Fruit fly (Drosophila melanogaster) whole organism, prepupa: Measurements from ENCODE around the gene CG31917.

ENCODE experiments used
- Blimp-1 ChIP-seq: fragments of 200-800 bp; sonication (Bioruptor generic); optimal IDR thresholded peaks from 3 replicates; lab custom pipeline; 2017; ENCODE audit warnings: missing biosample characterization, missing genetic modification characterization, mild to moderate bottlenecking, moderate library complexity, missing genetic modification reagents
- CG10631 ChIP-seq: fragments of 200-800 bp; sonication (Bioruptor generic); optimal IDR thresholded peaks from 2 replicates; lab custom pipeline; 2016; ENCODE audit warnings: missing biosample characterization, missing genetic modification characterization
- CG10669 ChIP-seq: fragments of 200-800 bp; sonication (Bioruptor generic); optimal IDR thresholded peaks from 3 replicates; lab custom pipeline; 2018; ENCODE audit warnings: missing biosample characterization, mild to moderate bottlenecking, missing genetic modification characterization, moderate library complexity
- CG11294 ChIP-seq: fragments of 200-800 bp; sonication (Bioruptor generic); IDR thresholded peaks from 2 replicates; pipeline ENCODE4 v1.3.6; 2022; ENCODE audit warnings: missing biosample characterization, missing genetic modification characterization
- CG11762 ChIP-seq: fragments of 200-800 bp; sonication (Bioruptor generic); optimal IDR thresholded peaks from 3 replicates; lab custom pipeline; 2016; ENCODE audit warnings: missing biosample characterization, missing genetic modification characterization; ENCODE audit not compliant: insufficient read depth
- CG11902 ChIP-seq: fragments of 200-800 bp; sonication (Bioruptor generic); optimal IDR thresholded peaks from 3 replicates; lab custom pipeline; 2016; ENCODE audit warnings: missing biosample characterization, missing genetic modification characterization
- CG15336 ChIP-seq: fragments of 200-800 bp; sonication (Bioruptor generic); IDR thresholded peaks from 2 replicates; pipeline ENCODE4 v1.3.6; 2022; ENCODE audit warnings: missing biosample characterization, missing genetic modification characterization
- CG1621 ChIP-seq: fragments of 200-800 bp; sonication (Bioruptor generic); optimal IDR thresholded peaks from 3 replicates; lab custom pipeline; 2018; ENCODE audit warnings: missing biosample characterization, mild to moderate bottlenecking, missing genetic modification characterization
- CG16779 ChIP-seq: fragments of 200-800 bp; sonication (Bioruptor generic); optimal IDR thresholded peaks from 3 replicates; lab custom pipeline; 2017; ENCODE audit warnings: missing biosample characterization, mild to moderate bottlenecking, missing genetic modification characterization
- CG3032 ChIP-seq: fragments of 200-800 bp; optimal IDR thresholded peaks from 2 replicates; lab custom pipeline; 2019; ENCODE audit warnings: missing biosample characterization, mild to moderate bottlenecking, missing genetic modification characterization, moderate library complexity
- CG31627 ChIP-seq: fragments of 200-800 bp; sonication (Bioruptor generic); optimal IDR thresholded peaks from 3 replicates; lab custom pipeline; 2016; ENCODE audit warnings: missing biosample characterization, missing genetic modification characterization
- CG32006 ChIP-seq: fragments of 200-800 bp; sonication (Bioruptor generic); optimal IDR thresholded peaks from 3 replicates; lab custom pipeline; 2017; ENCODE audit warnings: missing biosample characterization, mild to moderate bottlenecking, missing genetic modification characterization
- CG3919 ChIP-seq: fragments of 200-800 bp; sonication (Bioruptor generic); optimal IDR thresholded peaks from 3 replicates; lab custom pipeline; 2016; ENCODE audit warnings: missing biosample characterization, missing genetic modification characterization
- CG6163 ChIP-seq: fragments of 200-800 bp; sonication (Bioruptor generic); IDR thresholded peaks from 3 replicates; pipeline ENCODE4 v1.3.6; 2022; ENCODE audit warnings: missing biosample characterization, missing genetic modification characterization
- CG6792 ChIP-seq: fragments of 200-800 bp; sonication (Bioruptor generic); optimal IDR thresholded peaks from 3 replicates; lab custom pipeline; 2016; ENCODE audit warnings: missing biosample characterization, missing genetic modification characterization
- CG6854 ChIP-seq: fragments of 200-800 bp; sonication (Bioruptor generic); optimal IDR thresholded peaks from 2 replicates; lab custom pipeline; 2017; ENCODE audit warnings: missing biosample characterization, mild to moderate bottlenecking, missing genetic modification characterization
- CG8119 ChIP-seq: fragments of 200-800 bp; sonication (Bioruptor generic); IDR thresholded peaks from 3 replicates; pipeline ENCODE4 v1.3.6; 2022; ENCODE audit warnings: missing biosample characterization, missing genetic modification characterization
- CG8319 ChIP-seq: fragments of 200-800 bp; sonication (Bioruptor generic); optimal IDR thresholded peaks from 3 replicates; lab custom pipeline; 2016; ENCODE audit warnings: missing biosample characterization, missing genetic modification characterization
- CG8632 ChIP-seq: fragments of 200-800 bp; sonication (Bioruptor generic); optimal IDR thresholded peaks from 3 replicates; lab custom pipeline; 2016; ENCODE audit warnings: missing biosample characterization, missing genetic modification characterization
- CG9139 ChIP-seq: fragments of 200-800 bp; sonication (Bioruptor generic); optimal IDR thresholded peaks from 3 replicates; lab custom pipeline; 2017; ENCODE audit warnings: missing biosample characterization, mild to moderate bottlenecking, missing genetic modification characterization
- Eip78C ChIP-seq: fragments of 200-800 bp; sonication (Bioruptor generic); peaks from one replicate; lab custom pipeline; 2016; ENCODE audit warnings: missing biosample characterization, missing genetic modification characterization
- Eip93F ChIP-seq: fragments of 200-800 bp; sonication (Bioruptor generic); optimal IDR thresholded peaks from 2 replicates; lab custom pipeline; 2016; ENCODE audit warnings: missing biosample characterization, mild to moderate bottlenecking, missing genetic modification characterization
- Ets21C ChIP-seq: fragments of 200-800 bp; sonication (Bioruptor generic); optimal IDR thresholded peaks from 3 replicates; lab custom pipeline; 2016; ENCODE audit warnings: missing biosample characterization, missing genetic modification characterization
- Ets96B ChIP-seq: fragments of 200-800 bp; optimal IDR thresholded peaks from 2 replicates; lab custom pipeline; 2019; ENCODE audit warnings: missing biosample characterization, mild to moderate bottlenecking, missing genetic modification characterization, moderate library complexity
- Gug ChIP-seq: fragments of 200-800 bp; sonication (Bioruptor generic); IDR thresholded peaks from 2 replicates; pipeline ENCODE4 v1.3.6; 2022; ENCODE audit warnings: missing biosample characterization, missing genetic modification characterization
- Hr38 ChIP-seq: sonication (Bioruptor generic); optimal IDR thresholded peaks from 2 replicates; lab custom pipeline; 2016; ENCODE audit warnings: missing biosample characterization, missing genetic modification characterization
- Hr4 ChIP-seq: fragments of 200-800 bp; sonication (Bioruptor generic); optimal IDR thresholded peaks from 3 replicates; lab custom pipeline; 2016; ENCODE audit warnings: missing biosample characterization, missing genetic modification characterization
- Lpt ChIP-seq: fragments of 200-800 bp; sonication (Bioruptor generic); optimal IDR thresholded peaks from 3 replicates; lab custom pipeline; 2016; ENCODE audit warnings: missing biosample characterization, missing genetic modification characterization
- Met ChIP-seq: fragments of 200-800 bp; sonication (Bioruptor generic); optimal IDR thresholded peaks from 3 replicates; lab custom pipeline; 2016; ENCODE audit warnings: missing biosample characterization, missing genetic modification characterization
- OdsH ChIP-seq: fragments of 200-800 bp; sonication (Bioruptor generic); optimal IDR thresholded peaks from 3 replicates; lab custom pipeline; 2016; ENCODE audit warnings: missing biosample characterization, missing genetic modification characterization
- Smox ChIP-seq: fragments of 200-800 bp; sonication (Bioruptor generic); optimal IDR thresholded peaks from 3 replicates; lab custom pipeline; 2016; ENCODE audit warnings: missing biosample characterization, missing genetic modification characterization
- Sox102F ChIP-seq: fragments of 200-800 bp; sonication (Bioruptor generic); optimal IDR thresholded peaks from 2 replicates; lab custom pipeline; 2016; ENCODE audit warnings: missing biosample characterization, mild to moderate bottlenecking, missing genetic modification characterization
- Sox14 ChIP-seq: fragments of 200-800 bp; sonication (Bioruptor generic); optimal IDR thresholded peaks from 3 replicates; lab custom pipeline; 2016; ENCODE audit warnings: missing biosample characterization, missing genetic modification characterization
- Sox15 ChIP-seq: fragments of 200-800 bp; sonication (Bioruptor generic); optimal IDR thresholded peaks from 3 replicates; lab custom pipeline; 2016; ENCODE audit warnings: missing biosample characterization, missing genetic modification characterization
- achi ChIP-seq: fragments of 200-800 bp; sonication (Bioruptor generic); optimal IDR thresholded peaks from 3 replicates; lab custom pipeline; 2016; ENCODE audit warnings: missing biosample characterization, missing genetic modification characterization
- acj6 ChIP-seq: fragments of 200-800 bp; sonication (Bioruptor generic); optimal IDR thresholded peaks from 3 replicates; lab custom pipeline; 2016; ENCODE audit warnings: missing biosample characterization, missing genetic modification characterization
- cyc ChIP-seq: fragments of 200-800 bp; sonication (Bioruptor generic); optimal IDR thresholded peaks from 3 replicates; lab custom pipeline; 2016; ENCODE audit warnings: missing biosample characterization, missing genetic modification characterization
- dsx ChIP-seq: fragments of 200-800 bp; optimal IDR thresholded peaks from 3 replicates; lab custom pipeline; 2019; ENCODE audit warnings: missing biosample characterization, mild to moderate bottlenecking, missing genetic modification characterization, moderate library complexity; ENCODE audit not compliant: poor library complexity, severe bottlenecking
- eg ChIP-seq: fragments of 200-800 bp; sonication (Bioruptor generic); IDR thresholded peaks from 3 replicates; pipeline ENCODE4 v1.3.6; 2022; ENCODE audit warnings: missing biosample characterization, missing genetic modification characterization
- esn ChIP-seq: fragments of 200-800 bp; sonication (Bioruptor generic); optimal IDR thresholded peaks from 2 replicates; lab custom pipeline; 2016; ENCODE audit warnings: missing biosample characterization, mild to moderate bottlenecking, missing genetic modification characterization, moderate library complexity
- fd59A ChIP-seq: fragments of 200-800 bp; sonication (Bioruptor generic); optimal IDR thresholded peaks from 2 replicates; lab custom pipeline; 2017; ENCODE audit warnings: missing biosample characterization, mild to moderate bottlenecking, missing genetic modification characterization, missing genetic modification reagents
- fd85E ChIP-seq: fragments of 200-800 bp; sonication (Bioruptor generic); optimal IDR thresholded peaks from 3 replicates; lab custom pipeline; 2016; ENCODE audit warnings: missing biosample characterization, missing genetic modification characterization
- fkh ChIP-seq: fragments of 200-800 bp; sonication (Bioruptor generic); optimal IDR thresholded peaks from 3 replicates; lab custom pipeline; 2017; ENCODE audit warnings: missing biosample characterization, mild to moderate bottlenecking, missing genetic modification characterization, moderate library complexity
- lz ChIP-seq: fragments of 200-800 bp; sonication (Bioruptor generic); optimal IDR thresholded peaks from 3 replicates; lab custom pipeline; 2016; ENCODE audit warnings: missing biosample characterization, missing genetic modification characterization
- pdm3 ChIP-seq: fragments of 200-800 bp; sonication (Bioruptor generic); optimal IDR thresholded peaks from 3 replicates; lab custom pipeline; 2016; ENCODE audit warnings: missing biosample characterization, missing genetic modification characterization
- salr ChIP-seq, 2 experiments: fragments of 200-800 bp; sonication (Bioruptor generic); optimal IDR thresholded peaks; 3 replicates each; lab custom pipeline; 2016 to 2018; ENCODE audit warnings: missing biosample characterization in 2 of 2, missing genetic modification characterization in 2 of 2, mild to moderate bottlenecking in 1 of 2
- spab ChIP-seq: fragments of 200-800 bp; sonication (Bioruptor generic); optimal IDR thresholded peaks from 2 replicates; lab custom pipeline; 2017; ENCODE audit warnings: missing biosample characterization, mild to moderate bottlenecking, missing genetic modification characterization, missing genetic modification reagents
- ss ChIP-seq, 2 experiments: fragments of 200-800 bp; sonication (Bioruptor generic); optimal IDR thresholded peaks; 2 replicates in 1 of 2; 3 replicates in 1 of 2; lab custom pipeline; 2017 to 2018; ENCODE audit warnings: mild to moderate bottlenecking in 2 of 2, missing biosample characterization in 2 of 2, missing genetic modification characterization in 2 of 2, moderate library complexity in 1 of 2
- svp ChIP-seq: fragments of 200-800 bp; sonication (Bioruptor generic); peaks from one replicate; lab custom pipeline; 2016; ENCODE audit warnings: missing biosample characterization, missing genetic modification characterization
- topi ChIP-seq: fragments of 200-800 bp; sonication (Bioruptor generic); optimal IDR thresholded peaks from 3 replicates; lab custom pipeline; 2016; ENCODE audit warnings: missing biosample characterization, missing genetic modification characterization
- vri ChIP-seq: fragments of 200-800 bp; sonication (Bioruptor generic); optimal IDR thresholded peaks from 3 replicates; lab custom pipeline; 2016; ENCODE audit warnings: missing biosample characterization, mild to moderate bottlenecking, missing genetic modification characterization

The CG31917 gene

DNA sequence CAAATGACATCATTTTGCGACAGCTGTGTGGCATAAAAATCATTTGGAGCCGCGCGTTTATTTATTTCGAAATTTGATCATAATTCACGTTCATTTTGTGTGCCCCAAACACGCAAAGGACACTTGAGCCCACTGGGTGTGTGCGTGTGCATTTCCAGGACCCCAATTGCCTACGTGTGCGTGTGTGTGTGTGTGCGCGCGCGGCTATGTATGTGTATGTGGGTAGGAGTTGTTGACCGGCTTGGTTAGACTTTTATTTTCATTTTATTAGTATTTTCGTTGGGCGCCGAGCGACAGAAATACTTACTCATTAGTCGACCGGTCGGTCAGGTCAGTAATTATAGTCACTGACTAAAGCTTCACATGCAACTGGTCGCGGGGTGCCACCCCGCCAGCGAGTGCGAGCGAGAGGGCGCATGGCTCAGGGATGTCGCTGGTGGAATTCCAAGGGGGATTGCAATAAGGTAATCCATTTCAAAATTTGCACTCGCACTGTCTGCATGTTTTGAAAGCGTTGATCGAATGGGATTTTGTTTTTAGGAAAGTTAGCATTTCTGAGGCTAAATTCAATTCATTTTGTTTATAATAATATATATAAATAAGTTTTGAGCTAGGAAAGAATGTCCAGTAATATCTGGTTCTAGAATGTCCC, 33.0 kb upstream of the CG31917 start:
- TF ChIP-seq topi (GFP tag; lab: Kevin White, UChicago) = peak; percentile 62
- peak; percentile 72 for TF ChIP-seq achi (GFP tag; lab: Kevin White, UChicago)
- peak; percentile 86 for TF ChIP-seq CG6163 (GFP tag; lab: Robert Waterston, UW)
- peak; percentile 80 for TF ChIP-seq pdm3 (GFP tag; lab: Kevin White, UChicago)
- peak; percentile 78 for TF ChIP-seq Lpt
- no peak for TF ChIP-seq vri (GFP tag; lab: Kevin White, UChicago)
- peak; percentile 61 for TF ChIP-seq Sox14 (GFP tag; lab: Kevin White, UChicago)
- no peak for TF ChIP-seq Hr38 (GFP tag; lab: Kevin White, UChicago)
- peak; percentile 74 for TF ChIP-seq CG8119 (GFP tag; lab: Robert Waterston, UW)
- peak; percentile 77 for TF ChIP-seq acj6 (GFP tag; lab: Kevin White, UChicago)
- TF ChIP-seq fkh (GFP tag; lab: Kevin White, UChicago) = no peak
- TF ChIP-seq CG15336 (GFP tag; lab: Robert Waterston, UW) = peak; percentile 67
- peak; percentile 75 for TF ChIP-seq Eip78C (GFP tag; lab: Kevin White, UChicago)
- TF ChIP-seq Hr4 (GFP tag; lab: Kevin White, UChicago) = peak; percentile 79
- TF ChIP-seq CG11902 (GFP tag; lab: Kevin White, UChicago) = peak; percentile 45
- peak; percentile 79 for TF ChIP-seq CG10631 (GFP tag; lab: Kevin White, UChicago)
- peak; percentile 57 for TF ChIP-seq Gug (GFP tag; lab: Robert Waterston, UW)
- peak; percentile 59 for TF ChIP-seq CG3032 (tag; lab: Kevin White, UChicago)
- TF ChIP-seq salr (GFP tag; optimal IDR thresholded peaks at IDR 0.05; lab: Kevin White, UChicago) = peak; percentile 45 to 52
- peak; percentile 8 for TF ChIP-seq fd59A (GFP tag; lab: Kevin White, UChicago)
- peak; percentile 49 for TF ChIP-seq CG1621
- peak; percentile 73 for TF ChIP-seq CG31627 (GFP tag; lab: Kevin White, UChicago)
- TF ChIP-seq spab (GFP tag; lab: Kevin White, UChicago) = peak; percentile 50
- peak; percentile 10 for TF ChIP-seq Eip93F (GFP tag; lab: Kevin White, UChicago)
- no peak for TF ChIP-seq fd85E (GFP tag; lab: Kevin White, UChicago)
- peak; percentile 28 for TF ChIP-seq CG8319 (GFP tag; lab: Kevin White, UChicago)
- TF ChIP-seq CG8632 = peak; percentile 45
- TF ChIP-seq CG16779 (tag; lab: Kevin White, UChicago) = peak; percentile 63
- TF ChIP-seq lz = peak; percentile 68
- TF ChIP-seq CG6854 (GFP tag; lab: Kevin White, UChicago) = no peak
- TF ChIP-seq CG6792 = peak; percentile 53
- TF ChIP-seq Ets21C (GFP tag; lab: Kevin White, UChicago) = peak; percentile 62
- peak; percentile 48 for TF ChIP-seq Blimp-1
- TF ChIP-seq CG3919 (GFP tag; lab: Kevin White, UChicago) = peak; percentile 69
- peak; percentile 47 for TF ChIP-seq dsx
- TF ChIP-seq Met (GFP tag; lab: Kevin White, UChicago) = peak; percentile 50
- peak; percentile 25 to 27 for TF ChIP-seq ss (GFP tag; optimal IDR thresholded peaks at IDR 0.05; lab: Kevin White, UChicago)
- peak; percentile 67 for TF ChIP-seq CG11294
- TF ChIP-seq esn (GFP tag; lab: Kevin White, UChicago) = peak; percentile 70
- TF ChIP-seq CG11762 (GFP tag; lab: Kevin White, UChicago) = peak; percentile 30
- TF ChIP-seq CG9139 = no peak
- TF ChIP-seq Sox15 (GFP tag; lab: Kevin White, UChicago) = peak; percentile 30
- peak; percentile 61 for TF ChIP-seq Smox
- peak; percentile 57 for TF ChIP-seq Ets96B (tag; lab: Kevin White, UChicago)
- peak; percentile 56 for TF ChIP-seq cyc (GFP tag; lab: Kevin White, UChicago)
- TF ChIP-seq eg = peak; percentile 84
- peak; percentile 85 for TF ChIP-seq OdsH (GFP tag; lab: Kevin White, UChicago)
- TF ChIP-seq CG32006 (GFP tag; lab: Kevin White, UChicago) = peak; percentile 87
- TF ChIP-seq CG10669 (GFP tag; lab: Kevin White, UChicago) = peak; percentile 66
- peak; percentile 85 for TF ChIP-seq svp
- TF ChIP-seq Sox102F = peak; percentile 70
